Fruit fly (Drosophila melanogaster) whole organism, embryonic: ENCODE measurements around the gene CG16998.

Experiments used
- C15 ChIP-seq: fragments of 200-800 bp; sonication (Bioruptor generic); IDR thresholded peaks from 3 replicates; pipeline ENCODE4 v1.3.6; 2022; ENCODE audit warnings: missing biosample characterization, missing genetic modification characterization
- CG11695 ChIP-seq: fragments of 200-800 bp; sonication (Bioruptor generic); IDR thresholded peaks from 3 replicates; pipeline ENCODE4 v1.3.6; 2022; ENCODE audit warnings: missing biosample characterization, missing genetic modification characterization
- CG12659 ChIP-seq: fragments of 200-800 bp; sonication (Bioruptor generic); optimal IDR thresholded peaks from 3 replicates; lab custom pipeline; 2017; ENCODE audit warnings: mild to moderate bottlenecking, missing biosample characterization, missing genetic modification reagents, missing genetic modification characterization
- CG12769 ChIP-seq: fragments of 200-800 bp; sonication (Bioruptor generic); optimal IDR thresholded peaks from 2 replicates; lab custom pipeline; 2019; ENCODE audit warnings: missing biosample characterization, mild to moderate bottlenecking, missing genetic modification characterization, moderate library complexity
- CG1647 ChIP-seq: fragments of 200-800 bp; sonication (Bioruptor generic); optimal IDR thresholded peaks from 3 replicates; lab custom pipeline; 2016; ENCODE audit warnings: missing biosample characterization, missing genetic modification characterization
- CG17912 ChIP-seq: fragments of 200-800 bp; sonication (Bioruptor generic); optimal IDR thresholded peaks from 2 replicates; lab custom pipeline; 2018; ENCODE audit warnings: missing biosample characterization, mild to moderate bottlenecking, missing genetic modification characterization
- CG2199 ChIP-seq: fragments of 200-800 bp; sonication (Bioruptor generic); IDR thresholded peaks from 3 replicates; pipeline ENCODE4 v1.3.6; 2022; ENCODE audit warnings: missing biosample characterization, missing genetic modification characterization
- CG2712 ChIP-seq: fragments of 200-800 bp; optimal IDR thresholded peaks from 3 replicates; lab custom pipeline; 2019; ENCODE audit warnings: missing biosample characterization, mild to moderate bottlenecking, missing genetic modification characterization, moderate library complexity
- CG3065 ChIP-seq: fragments of 200-800 bp; sonication (Bioruptor generic); optimal IDR thresholded peaks from 2 replicates; lab custom pipeline; 2016; ENCODE audit warnings: missing biosample characterization, missing genetic modification characterization
- CG31441 ChIP-seq: fragments of 200-800 bp; sonication (Bioruptor generic); IDR thresholded peaks from 2 replicates; pipeline ENCODE4 v1.3.6; 2022; ENCODE audit warnings: missing biosample characterization, missing genetic modification characterization
- CG3163 ChIP-seq: fragments of 200-800 bp; sonication (Bioruptor generic); optimal IDR thresholded peaks from 3 replicates; lab custom pipeline; 2016; ENCODE audit warnings: missing biosample characterization, missing genetic modification characterization
- CG3847 ChIP-seq: fragments of 200-800 bp; sonication (Bioruptor generic); IDR thresholded peaks from 2 replicates; pipeline ENCODE4 v1.3.6; 2022; ENCODE audit warnings: missing biosample characterization, missing genetic modification characterization
- CG4424 ChIP-seq: fragments of 200-800 bp; sonication (Bioruptor generic); optimal IDR thresholded peaks from 3 replicates; lab custom pipeline; 2016; ENCODE audit warnings: missing biosample characterization, missing genetic modification characterization
- CG4617 ChIP-seq: fragments of 200-800 bp; sonication (Bioruptor generic); optimal IDR thresholded peaks from 3 replicates; lab custom pipeline; 2016; ENCODE audit warnings: missing biosample characterization, missing genetic modification characterization, borderline replicate concordance
- CG6254 ChIP-seq: fragments of 200-800 bp; sonication (Bioruptor generic); optimal IDR thresholded peaks from 3 replicates; lab custom pipeline; 2017; ENCODE audit warnings: mild to moderate bottlenecking, missing biosample characterization, missing genetic modification reagents, missing genetic modification characterization
- CG7786 ChIP-seq: fragments of 200-800 bp; sonication (Bioruptor generic); optimal IDR thresholded peaks from 2 replicates; lab custom pipeline; 2016; ENCODE audit warnings: missing biosample characterization, missing genetic modification characterization
- CG8924 ChIP-seq: fragments of 200-800 bp; optimal IDR thresholded peaks from 3 replicates; lab custom pipeline; 2019; ENCODE audit warnings: missing biosample characterization, mild to moderate bottlenecking, missing genetic modification characterization, moderate library complexity
- CG9609 ChIP-seq: fragments of 200-800 bp; sonication (Bioruptor generic); optimal IDR thresholded peaks from 3 replicates; lab custom pipeline; 2016; ENCODE audit warnings: missing biosample characterization, missing genetic modification characterization
- Chrac-16 ChIP-seq: fragments of 200-800 bp; sonication (Bioruptor generic); optimal IDR thresholded peaks from 3 replicates; lab custom pipeline; 2016; ENCODE audit warnings: missing biosample characterization, missing genetic modification characterization
- D19B ChIP-seq: fragments of 200-800 bp; sonication (Bioruptor generic); optimal IDR thresholded peaks from 2 replicates; lab custom pipeline; 2017; ENCODE audit warnings: missing biosample characterization, mild to moderate bottlenecking, missing genetic modification characterization
- Ets97D ChIP-seq: fragments of 200-800 bp; sonication (Bioruptor generic); optimal IDR thresholded peaks from 3 replicates; lab custom pipeline; 2016; ENCODE audit warnings: missing biosample characterization, missing genetic modification characterization
- HLHmδ ChIP-seq: fragments of 200-800 bp; sonication (Bioruptor generic); optimal IDR thresholded peaks from 2 replicates; lab custom pipeline; 2018; ENCODE audit warnings: missing biosample characterization, mild to moderate bottlenecking, missing genetic modification characterization, moderate library complexity
- Nf-YA ChIP-seq: fragments of 200-800 bp; sonication (Bioruptor generic); IDR thresholded peaks from 2 replicates; pipeline ENCODE4 v1.3.6; 2022; ENCODE audit warnings: missing biosample characterization, missing genetic modification characterization
- Pdp1 ChIP-seq, 2 experiments: fragments of 200-800 bp; sonication (Bioruptor generic); optimal IDR thresholded peaks; 3 replicates each; lab custom pipeline; 2016; ENCODE audit warnings: missing biosample characterization in 2 of 2, missing genetic modification characterization in 2 of 2, mild to moderate bottlenecking in 1 of 2, moderate library complexity in 1 of 2
- Ptx1 ChIP-seq: fragments of 200-800 bp; sonication (Bioruptor generic); IDR thresholded peaks from 2 replicates; pipeline ENCODE4 v1.3.6; 2022; ENCODE audit warnings: missing biosample characterization, missing genetic modification characterization
- Rfx ChIP-seq: fragments of 200-800 bp; sonication (Bioruptor generic); IDR thresholded peaks from 2 replicates; pipeline ENCODE4 v1.3.6; 2022; ENCODE audit warnings: missing biosample characterization, missing genetic modification characterization
- aop ChIP-seq: fragments of 200-800 bp; sonication (Bioruptor generic); IDR thresholded peaks from 2 replicates; pipeline ENCODE4 v1.3.6; 2022; ENCODE audit warnings: missing biosample characterization, missing genetic modification characterization
- ato ChIP-seq: fragments of 200-800 bp; sonication (Bioruptor generic); IDR thresholded peaks from 2 replicates; pipeline ENCODE4 v1.3.6; 2022; ENCODE audit warnings: missing biosample characterization, missing genetic modification characterization; ENCODE audit not compliant: partially characterized antibody
- bbx ChIP-seq: fragments of 200-800 bp; sonication (Bioruptor generic); IDR thresholded peaks from 2 replicates; pipeline ENCODE4 v1.3.6; 2022; ENCODE audit warnings: missing biosample characterization, missing genetic modification characterization; ENCODE audit not compliant: partially characterized antibody
- chinmo ChIP-seq: fragments of 200-800 bp; sonication (Bioruptor generic); IDR thresholded peaks from 4 replicates; pipeline ENCODE4 v1.3.6; 2022; ENCODE audit warnings: missing biosample characterization, missing genetic modification characterization; ENCODE audit not compliant: partially characterized antibody
- ci ChIP-seq: fragments of 200-800 bp; sonication (Bioruptor generic); IDR thresholded peaks from 3 replicates; pipeline ENCODE4 v1.3.6; 2022; ENCODE audit warnings: missing biosample characterization, missing genetic modification characterization
- corto ChIP-seq: fragments of 200-800 bp; sonication (Bioruptor generic); optimal IDR thresholded peaks from 2 replicates; lab custom pipeline; 2016; ENCODE audit warnings: missing biosample characterization, mild to moderate bottlenecking, missing genetic modification characterization, moderate library complexity
- crol ChIP-seq: fragments of 200-800 bp; sonication (Bioruptor generic); IDR thresholded peaks from 2 replicates; pipeline ENCODE4 v1.3.6; 2022; ENCODE audit warnings: missing biosample characterization, missing genetic modification characterization
- dm ChIP-seq: fragments of 200-800 bp; sonication (Bioruptor generic); optimal IDR thresholded peaks from 3 replicates; lab custom pipeline; 2016; ENCODE audit warnings: missing biosample characterization, missing genetic modification characterization
- dysf ChIP-seq: fragments of 200-800 bp; sonication (Bioruptor generic); IDR thresholded peaks from 3 replicates; pipeline ENCODE4 v1.3.6; 2022; ENCODE audit warnings: missing biosample characterization, missing genetic modification characterization
- ems ChIP-seq: fragments of 200-800 bp; sonication (Bioruptor generic); optimal IDR thresholded peaks from 3 replicates; lab custom pipeline; 2016; ENCODE audit warnings: missing biosample characterization, missing genetic modification characterization
- fu2 ChIP-seq: fragments of 200-800 bp; sonication (Bioruptor generic); optimal IDR thresholded peaks from 2 replicates; lab custom pipeline; 2016; ENCODE audit warnings: missing biosample characterization, missing genetic modification characterization
- gce ChIP-seq: fragments of 200-800 bp; sonication (Bioruptor generic); IDR thresholded peaks from 3 replicates; pipeline ENCODE4 v1.3.6; 2022; ENCODE audit warnings: missing biosample characterization, missing genetic modification characterization
- p53 ChIP-seq: fragments of 200-800 bp; sonication (Bioruptor generic); optimal IDR thresholded peaks from 2 replicates; lab custom pipeline; 2016; ENCODE audit warnings: missing biosample characterization, missing genetic modification characterization
- pros ChIP-seq: fragments of 200-800 bp; sonication (Bioruptor generic); optimal IDR thresholded peaks from 3 replicates; lab custom pipeline; 2019; ENCODE audit warnings: missing biosample characterization, mild to moderate bottlenecking, missing genetic modification characterization, moderate library complexity
- ro ChIP-seq: fragments of 200-800 bp; sonication (Bioruptor generic); IDR thresholded peaks from 2 replicates; pipeline ENCODE4 v1.3.6; 2022; ENCODE audit warnings: missing biosample characterization, missing genetic modification characterization
- sens ChIP-seq: fragments of 200-800 bp; sonication (Bioruptor generic); peaks from one replicate; lab custom pipeline; 2016; ENCODE audit warnings: missing biosample characterization, missing genetic modification characterization
- slou ChIP-seq: fragments of 200-800 bp; sonication (Bioruptor generic); optimal IDR thresholded peaks from 3 replicates; lab custom pipeline; 2016; ENCODE audit warnings: missing biosample characterization, missing genetic modification characterization
- ssp ChIP-seq: fragments of 200-800 bp; sonication (Bioruptor generic); IDR thresholded peaks from 2 replicates; pipeline ENCODE4 v1.3.6; 2022; ENCODE audit warnings: missing biosample characterization, missing genetic modification characterization
- toy ChIP-seq: fragments of 200-800 bp; sonication (Bioruptor generic); IDR thresholded peaks from 2 replicates; pipeline ENCODE4 v1.3.6; 2022; ENCODE audit warnings: missing biosample characterization, missing genetic modification characterization
- trem ChIP-seq: fragments of 200-800 bp; optimal IDR thresholded peaks from 3 replicates; lab custom pipeline; 2019; ENCODE audit warnings: missing biosample characterization, mild to moderate bottlenecking, missing genetic modification characterization, moderate library complexity
- trh ChIP-seq: fragments of 200-800 bp; sonication (Bioruptor generic); optimal IDR thresholded peaks from 2 replicates; lab custom pipeline; 2016; ENCODE audit warnings: missing biosample characterization, missing genetic modification characterization
- twi ChIP-seq: fragments of 200-800 bp; optimal IDR thresholded peaks from 2 replicates; lab custom pipeline; 2019; ENCODE audit warnings: missing biosample characterization, mild to moderate bottlenecking, missing genetic modification characterization, moderate library complexity
- unpg ChIP-seq: fragments of 200-800 bp; sonication (Bioruptor generic); optimal IDR thresholded peaks from 3 replicates; lab custom pipeline; 2018; ENCODE audit warnings: missing biosample characterization, mild to moderate bottlenecking, missing genetic modification characterization, moderate library complexity
- zfh1 ChIP-seq: fragments of 200-800 bp; sonication (Bioruptor generic); IDR thresholded peaks from 3 replicates; pipeline ENCODE4 v1.3.6; 2022; ENCODE audit warnings: missing biosample characterization, missing genetic modification characterization

Gene CG16998

DNA sequence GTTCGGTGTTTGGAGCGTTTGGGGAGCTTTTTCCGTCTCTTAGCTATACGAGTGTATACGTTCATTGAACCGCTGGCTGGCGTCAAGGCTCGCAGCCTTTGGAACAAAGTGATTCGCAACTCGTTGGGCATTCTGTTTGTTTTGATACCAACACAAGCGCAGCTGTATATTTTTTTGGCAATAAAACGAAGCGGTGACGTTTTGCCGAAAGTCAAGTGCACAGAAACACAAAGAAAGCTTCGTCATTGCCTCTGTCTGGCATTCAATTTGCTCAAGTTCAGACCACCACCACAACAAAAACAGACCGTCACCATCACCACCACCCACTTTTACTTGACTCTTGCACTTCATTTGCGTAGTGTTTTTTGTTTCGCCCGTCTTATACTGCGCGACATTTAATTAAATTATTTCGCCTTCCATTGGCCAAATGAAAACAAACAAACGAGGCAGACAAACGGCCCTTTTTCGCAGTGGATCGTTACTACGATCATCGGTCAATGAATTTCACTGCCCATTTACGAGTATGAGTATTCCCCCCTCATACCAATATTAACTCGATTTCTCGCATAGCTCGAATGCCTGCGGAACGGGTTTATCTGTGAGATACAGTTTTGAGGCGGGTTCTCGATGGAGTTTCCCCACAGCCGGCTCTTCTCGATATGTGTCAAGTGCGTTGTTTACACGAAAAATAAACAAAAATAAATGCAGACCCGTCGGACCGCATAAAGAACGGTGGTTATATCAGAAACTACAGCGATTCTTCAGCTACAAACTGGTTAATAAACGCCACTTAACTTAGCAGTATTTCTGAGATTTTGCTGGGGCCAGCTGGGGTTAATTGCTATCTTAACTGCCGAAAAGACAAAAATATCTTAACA lies 8.9 kb downstream of the CG16998 start (continued):
- TF ChIP-seq ssp (no peak), Nf-YA (GFP tag; lab: Robert Waterston, UW) (no peak), CG2712 (tag; lab: Kevin White, UChicago) (no peak), aop (GFP tag; lab: Robert Waterston, UW) (no peak), CG4424 (GFP tag; lab: Kevin White, UChicago) (no peak), HLHmδ (GFP tag; lab: Kevin White, UChicago) (no peak), CG31441 (GFP tag; lab: Robert Waterston, UW) (no peak), bbx (GFP tag; lab: Robert Waterston, UW) (no peak), sens (GFP tag; lab: Kevin White, UChicago) (peak; percentile 20), dysf (GFP tag; lab: Robert Waterston, UW) (no peak), CG3065 (GFP tag; lab: Kevin White, UChicago) (no peak), toy (no peak), CG6254 (no peak), crol (GFP tag; lab: Robert Waterston, UW) (0 out of 2 replicates have a peak, but pooled peaks have one; percentile 15), twi (no peak), CG12769 (tag; lab: Kevin White, UChicago) (no peak), zfh1 (no peak), trh (GFP tag; lab: Kevin White, UChicago) (no peak), ro (GFP tag; lab: Robert Waterston, UW) (no peak), CG12659 (GFP tag; lab: Kevin White, UChicago) (no peak), ems (GFP tag; lab: Kevin White, UChicago) (no peak), slou (GFP tag; lab: Kevin White, UChicago) (no peak), D19B (GFP tag; lab: Kevin White, UChicago) (no peak), CG8924 (tag; lab: Kevin White, UChicago) (no peak), CG7786 (GFP tag; lab: Kevin White, UChicago) (no peak), Ptx1 (GFP tag; lab: Robert Waterston, UW) (no peak), CG3163 (GFP tag; lab: Kevin White, UChicago) (no peak), fu2 (GFP tag; lab: Kevin White, UChicago) (no peak), ato (no peak), Rfx (GFP tag; lab: Robert Waterston, UW) (peak; percentile 30; the same call in 1 of the 2 replicates), C15 (GFP tag; lab: Robert Waterston, UW) (no peak), CG3847 (GFP tag; lab: Robert Waterston, UW) (no peak), CG1647 (no peak), CG17912 (GFP tag; lab: Kevin White, UChicago) (no peak), unpg (GFP tag; lab: Kevin White, UChicago) (no peak), chinmo (peak; percentile 84; the same call in 2 of the 4 replicates), p53 (GFP tag; lab: Kevin White, UChicago) (no peak), ci (0 out of 3 replicates have a peak, but pooled peaks have one; percentile 0), Chrac-16 (no peak), gce (GFP tag; lab: Robert Waterston, UW) (no peak), CG2199 (0 out of 3 replicates have a peak, but pooled peaks have one; percentile 65), pros (GFP tag; lab: Kevin White, UChicago) (no peak), CG9609 (no peak), Ets97D (GFP tag; lab: Kevin White, UChicago) (no peak), dm (no peak), CG11695 (GFP tag; lab: Robert Waterston, UW) (no peak), corto (no peak), Pdp1 (GFP tag; optimal IDR thresholded peaks at IDR 0.05; lab: Kevin White, UChicago) (peak in 1 of 2 experiments; percentile 59), trem (tag; lab: Kevin White, UChicago) (no peak), CG4617 (GFP tag; lab: Kevin White, UChicago) (no peak)
